Worm (Caenorhabditis elegans) whole organism, early embryonic: ENCODE data around the gene mec-10.

ENCODE experiments used
- B0310.2 ChIP-seq: sonication (generic microtip); optimal IDR thresholded peaks from 2 replicates; lab custom pipeline; 2016; ENCODE audit warnings: mild to moderate bottlenecking, missing genetic modification characterization, missing compliant biosample characterization
- F13C5.2 ChIP-seq: sonication (generic microtip); optimal IDR thresholded peaks from 2 replicates; lab custom pipeline; 2017; ENCODE audit warnings: mild to moderate bottlenecking, missing genetic modification characterization, inconsistent platforms, missing compliant biosample characterization
- aly-1 ChIP-seq: sonication (generic microtip); optimal IDR thresholded peaks from 2 replicates; lab custom pipeline; 2016; ENCODE audit warnings: missing genetic modification characterization, missing compliant biosample characterization
- ama-1 ChIP-seq: fragments of 150-350 bp; optimal IDR thresholded peaks from 2 replicates; lab custom pipeline; 2014
- ceh-13 ChIP-seq: fragments of 200-800 bp; sonication (Bioruptor generic); optimal IDR thresholded peaks from 2 replicates; lab custom pipeline; 2018; ENCODE audit warnings: mild to moderate bottlenecking, missing genetic modification characterization, missing compliant biosample characterization
- ceh-36 ChIP-seq: sonication (generic microtip); optimal IDR thresholded peaks from 2 replicates; lab custom pipeline; 2016; ENCODE audit warnings: missing genetic modification characterization, inconsistent platforms, missing compliant biosample characterization
- ets-7 ChIP-seq: sonication (generic microtip); optimal IDR thresholded peaks from 2 replicates; lab custom pipeline; 2016; ENCODE audit warnings: missing genotype, missing genetic modification characterization, missing compliant biosample characterization
- flt-1 ChIP-seq: fragments of 200-800 bp; sonication (Bioruptor generic); IDR thresholded peaks from 2 replicates; pipeline ENCODE4 v1.3.6; 2022; ENCODE audit warnings: missing genetic modification characterization, missing compliant biosample characterization
- hmbx-1 ChIP-seq: sonication (generic microtip); optimal IDR thresholded peaks from 2 replicates; lab custom pipeline; 2016; ENCODE audit warnings: mild to moderate bottlenecking, missing genetic modification characterization, missing compliant biosample characterization
- hmg-4 ChIP-seq: fragments of 200-800 bp; sonication (Bioruptor generic); optimal IDR thresholded peaks from 2 replicates; lab custom pipeline; 2018; ENCODE audit warnings: mild to moderate bottlenecking, missing genetic modification characterization, missing compliant biosample characterization
- hnd-1 ChIP-seq: sonication (generic microtip); optimal IDR thresholded peaks from 2 replicates; lab custom pipeline; 2016; ENCODE audit warnings: missing genetic modification characterization, missing compliant biosample characterization
- pes-1 ChIP-seq: fragments of 200-800 bp; sonication (Bioruptor generic); IDR thresholded peaks from 2 replicates; pipeline ENCODE4 v1.3.6; 2022; ENCODE audit warnings: missing genetic modification reagents, missing genetic modification characterization, missing compliant biosample characterization
- scrt-1 ChIP-seq: fragments of 200-800 bp; sonication (Bioruptor generic); IDR thresholded peaks from 2 replicates; pipeline ENCODE4 v1.3.6; 2022; ENCODE audit warnings: missing genetic modification characterization, missing compliant biosample characterization
- sea-1 ChIP-seq: fragments of 200-800 bp; sonication (Bioruptor generic); conservative IDR thresholded peaks from 2 replicates; pipeline ENCODE4 v1.3.6; 2022; ENCODE audit warnings: missing genetic modification characterization, missing compliant biosample characterization
- tbx-11 ChIP-seq: fragments of 200-800 bp; sonication (Bioruptor generic); IDR thresholded peaks from 2 replicates; pipeline ENCODE4 v1.3.6; 2022; ENCODE audit warnings: missing genetic modification characterization, missing compliant biosample characterization
- tbx-37 ChIP-seq: fragments of 200-800 bp; sonication (Bioruptor generic); conservative IDR thresholded peaks from 2 replicates; pipeline ENCODE4 v1.3.6; 2022; ENCODE audit warnings: missing genetic modification reagents, missing genetic modification characterization, missing compliant biosample characterization
- tra-4 ChIP-seq: sonication (generic microtip); optimal IDR thresholded peaks from 2 replicates; lab custom pipeline; 2017; ENCODE audit warnings: missing genetic modification characterization, missing compliant biosample characterization

Gene mec-10

ce11 chrX:8421594-8421993 is 48.5 kb downstream of the mec-10 start:
- TF ChIP-seq ceh-13 (GFP tag; lab: Kevin White, UChicago) (no peak), ceh-36 (no peak), B0310.2 (tag; lab: Kevin White, UChicago) (no peak), pes-1 (no peak), tbx-37 (no peak), sea-1 (GFP tag; lab: Robert Waterston, UW) (no peak), flt-1 (GFP tag; lab: Robert Waterston, UW) (no peak), tra-4 (tag; lab: Kevin White, UChicago) (no peak), hmg-4 (GFP tag; lab: Kevin White, UChicago) (no peak), scrt-1 (GFP tag; lab: Robert Waterston, UW) (no peak)

DNA sequence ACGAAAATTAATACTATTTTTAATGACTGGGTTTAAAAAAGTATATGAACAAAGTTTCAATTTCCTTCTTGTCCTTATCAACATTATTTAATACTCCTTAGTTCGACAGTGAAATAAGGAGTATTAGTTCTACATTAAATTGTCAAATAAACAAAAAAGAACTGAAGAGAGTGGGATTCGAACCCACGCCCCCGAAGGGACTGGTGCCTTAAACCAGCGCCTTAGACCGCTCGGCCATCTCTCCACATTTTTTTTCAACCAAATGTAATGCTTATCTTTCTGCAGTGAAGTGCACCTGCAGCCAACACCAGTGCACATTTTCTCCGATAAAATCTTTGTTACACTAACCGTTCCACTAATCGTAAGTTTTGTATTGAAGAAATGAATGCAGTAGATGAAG is 50.9 kb downstream of the mec-10 start:
- TF ChIP-seq pes-1 (0 out of 2 replicates have a peak, but pooled peaks have one; percentile 21), hmg-4 (GFP tag; lab: Kevin White, UChicago) (no peak)

- TF ChIP-seq hmbx-1 (tag; lab: Kevin White, UChicago) (no peak), ama-1 (peak; percentile 56)
Measured at ce11 chrX:8418382-8418781, 51.7 kb downstream of the mec-10 start, which contains the start of gene spp-13. TSS of gene spp-13 (minus strand) at chrX:8418524.

DNA sequence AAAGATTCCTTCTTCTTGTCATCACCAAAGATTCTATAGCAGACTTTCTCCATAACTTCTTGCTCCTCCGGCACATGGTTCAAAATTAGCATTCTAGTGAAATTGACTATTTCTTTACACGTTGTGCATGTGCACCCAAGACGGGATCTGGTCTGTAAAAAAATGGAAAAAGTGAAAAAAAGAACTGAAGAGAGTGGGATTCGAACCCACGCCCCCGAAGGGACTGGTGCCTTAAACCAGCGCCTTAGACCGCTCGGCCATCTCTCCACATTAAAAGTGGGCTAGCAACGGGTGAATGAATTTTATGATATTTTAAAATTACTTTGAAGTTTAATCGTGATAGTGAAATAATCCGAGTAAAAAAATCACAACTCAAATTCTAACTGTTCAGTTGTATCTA is 52.4 kb downstream of the mec-10 start:
- no peak for TF ChIP-seq hmbx-1 (tag; lab: Kevin White, UChicago)
- no peak for TF ChIP-seq ama-1
- TF ChIP-seq sea-1 (GFP tag; lab: Robert Waterston, UW) = no peak
- no peak for TF ChIP-seq F13C5.2
- TF ChIP-seq ceh-36 = no peak
- no peak for TF ChIP-seq hnd-1 (tag; lab: Kevin White, UChicago)
- TF ChIP-seq tra-4 (tag; lab: Kevin White, UChicago) = no peak
- no peak for TF ChIP-seq tbx-11
- TF ChIP-seq tbx-37 = no peak
- TF ChIP-seq ceh-13 (GFP tag; lab: Kevin White, UChicago) = no peak
- TF ChIP-seq ets-7 (tag; lab: Kevin White, UChicago) = no peak
- TF ChIP-seq flt-1 (GFP tag; lab: Robert Waterston, UW) = no peak
- no peak for TF ChIP-seq pes-1
- TF ChIP-seq B0310.2 (tag; lab: Kevin White, UChicago) = no peak
- no peak for TF ChIP-seq scrt-1 (GFP tag; lab: Robert Waterston, UW)
- TF ChIP-seq aly-1 (tag; lab: Kevin White, UChicago) = no peak
- no peak for TF ChIP-seq hmg-4 (GFP tag; lab: Kevin White, UChicago)

ce11 chrX:8416819-8417218 is 53.3 kb downstream of the mec-10 start, which contains the start of gene ced-8:
TSS of gene ced-8 (minus strand) at chrX:8416919.
- TF ChIP-seq hmbx-1 (tag; lab: Kevin White, UChicago) (no peak), ets-7 (tag; lab: Kevin White, UChicago) (no peak), aly-1 (tag; lab: Kevin White, UChicago) (no peak), ceh-36 (no peak), hnd-1 (tag; lab: Kevin White, UChicago) (no peak), pes-1 (no peak), tra-4 (tag; lab: Kevin White, UChicago) (no peak), B0310.2 (tag; lab: Kevin White, UChicago) (no peak), scrt-1 (GFP tag; lab: Robert Waterston, UW) (no peak), tbx-37 (no peak), ama-1 (no peak), tbx-11 (no peak), F13C5.2 (no peak), flt-1 (GFP tag; lab: Robert Waterston, UW) (no peak), ceh-13 (GFP tag; lab: Kevin White, UChicago) (no peak), hmg-4 (GFP tag; lab: Kevin White, UChicago) (no peak), sea-1 (GFP tag; lab: Robert Waterston, UW) (no peak)
